Fruit fly (Drosophila melanogaster) whole organism, wandering third instar larva: ENCODE measurements around the gene CG15023.

Experiments
- Abd-B ChIP-seq: fragments of >200 bp; optimal IDR thresholded peaks from 2 replicates; lab custom pipeline; 2017; ENCODE audit warnings: missing biosample characterization, missing genetic modification characterization
- Dfd ChIP-seq: fragments of >200 bp; optimal IDR thresholded peaks from 2 replicates; lab custom pipeline; 2017; ENCODE audit warnings: missing biosample characterization, missing genetic modification characterization
- GATAd ChIP-seq: sonication (Bioruptor generic); optimal IDR thresholded peaks from 2 replicates; lab custom pipeline; 2016; ENCODE audit warnings: missing biosample characterization, missing genetic modification characterization
- fru ChIP-seq: fragments of 200-800 bp; sonication (Bioruptor generic); optimal IDR thresholded peaks from 3 replicates; lab custom pipeline; 2016; ENCODE audit warnings: missing biosample characterization, mild to moderate bottlenecking, missing genetic modification characterization
- jim ChIP-seq: fragments of 175-275, 200-325 bp; sonication (Bioruptor generic); optimal IDR thresholded peaks from 2 replicates; lab custom pipeline; 2016; ENCODE audit warnings: missing biosample characterization, mild to moderate bottlenecking, missing genetic modification characterization

DNA sequence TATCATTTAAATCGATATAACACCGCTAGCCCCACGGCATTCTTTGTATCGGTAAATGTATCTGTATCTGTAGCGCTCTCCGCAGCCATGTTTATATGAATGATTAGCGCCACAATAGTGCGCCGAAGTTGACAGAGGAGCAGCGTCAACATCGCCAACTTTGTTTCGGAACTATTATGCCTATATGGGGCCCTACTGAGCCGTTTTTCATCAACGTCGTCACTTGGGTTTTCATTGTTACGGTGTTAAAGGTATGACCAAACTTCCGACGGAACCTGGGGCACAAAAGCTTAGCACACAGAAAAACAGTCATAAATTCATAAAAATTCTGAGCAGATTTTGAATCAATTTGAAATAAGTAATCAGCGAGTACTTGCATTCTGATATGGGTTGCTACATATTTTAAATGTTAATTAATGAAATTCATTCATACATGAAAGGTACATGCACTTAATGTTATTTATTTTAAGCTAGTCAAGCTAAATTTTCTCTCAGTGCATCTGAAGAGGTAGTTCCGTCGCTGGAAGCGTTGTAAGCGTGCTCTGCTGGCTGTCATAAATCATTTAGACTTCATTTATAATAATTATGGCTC is at the start of gene CG15023:
- TF ChIP-seq Abd-B (GFP tag; lab: Kevin White, UChicago) (no peak), jim (GFP tag; lab: Kevin White, UChicago) (no peak), Dfd (GFP tag; lab: Kevin White, UChicago) (no peak), GATAd (GFP tag; lab: Kevin White, UChicago) (no peak), fru (no peak)
